Worm (Caenorhabditis elegans): ENCODE results near the gene str-238.

DNA sequence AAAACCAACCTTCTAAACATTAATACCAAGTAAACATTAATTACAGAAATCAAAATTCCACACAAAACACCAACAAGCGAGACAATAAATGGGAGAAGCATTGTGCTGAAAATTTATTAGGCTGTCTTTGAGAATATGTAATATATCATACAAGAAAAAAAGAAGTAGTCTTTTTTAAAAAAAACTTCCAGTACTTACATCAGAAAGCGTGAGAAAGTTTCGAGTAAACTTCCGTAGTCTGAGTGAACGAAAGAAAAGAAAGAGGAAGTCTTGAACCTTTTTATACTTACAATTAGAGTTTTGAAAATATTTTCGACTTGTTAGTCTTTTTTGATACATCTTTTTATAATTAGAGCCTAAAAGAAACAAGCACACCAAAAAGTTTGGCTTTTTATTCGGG lies 45.1 kb upstream of the str-238 start, which contains the start of gene srbc-40:
- TF ChIP-seq ztf-23 (GFP tag; IDR thresholded peaks at IDR 0.05), result no peak
- TF ChIP-seq T22C8.4 (GFP tag; IDR thresholded peaks at IDR 0.05), result no peak
- TF ChIP-seq flt-1 (GFP tag; IDR thresholded peaks at IDR 0.05), result no peak
- no peak for TF ChIP-seq tab-1 (GFP tag; IDR thresholded peaks at IDR 0.05)
- TF ChIP-seq cog-1 (tag; optimal IDR thresholded peaks at IDR 0.05), result no peak
- TF ChIP-seq ref-1 (GFP tag; conservative IDR thresholded peaks at IDR 0.05), result no peak
- no peak for TF ChIP-seq klf-2 (GFP tag; conservative IDR thresholded peaks at IDR 0.05)
